Fruit fly (Drosophila melanogaster) S2 (cell line): ENCODE data around the gene GlcAT-S.

Experiments used
- CG8478 ChIP-seq: fragments of >200 bp; optimal IDR thresholded peaks from 2 replicates; lab custom pipeline; 2018
- CTCF ChIP-seq, 2 experiments: fragments of >200 bp; optimal IDR thresholded peaks; 2 replicates each; lab custom pipeline; 2018

DNA sequence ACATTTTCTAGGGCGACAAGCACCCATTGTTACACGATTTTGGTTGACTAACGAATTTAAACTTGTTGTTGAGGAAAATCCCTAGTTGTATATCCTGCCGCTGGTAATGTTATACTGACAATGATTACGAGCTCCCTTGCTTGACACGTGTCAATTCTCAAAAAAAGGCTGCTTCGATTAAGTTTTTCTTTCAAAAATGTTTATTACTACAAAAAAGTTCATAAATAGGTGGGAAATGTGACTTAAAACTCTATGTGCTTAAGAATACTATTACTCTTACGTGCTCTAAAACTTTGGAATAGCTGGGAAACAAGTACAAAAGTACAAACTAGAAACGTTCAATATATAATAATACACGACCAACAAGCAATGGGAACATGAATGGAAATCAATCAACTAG, 36.7 kb upstream of the GlcAT-S start, which contains the start of gene CG31709:
- no peak for TF ChIP-seq CG8478
- no peak for TF ChIP-seq CTCF (optimal IDR thresholded peaks at IDR 0.05; lab: Kevin White, UChicago)
